Fruit fly (Drosophila melanogaster) whole organism, wandering third instar larva: ENCODE data around the gene Notum.
A peak's percentile ranks its signal among the peaks of the same experiment; 100 is the strongest.

Experiments used
- Abd-B ChIP-seq: fragments of >200 bp; optimal IDR thresholded peaks from 2 replicates; lab custom pipeline; 2017; ENCODE audit warnings: missing biosample characterization, missing genetic modification characterization
- CG9705 ChIP-seq: fragments of 200-800 bp; sonication (Bioruptor generic); optimal IDR thresholded peaks from 2 replicates; lab custom pipeline; 2018; ENCODE audit warnings: missing biosample characterization, mild to moderate bottlenecking, missing genetic modification characterization
- Dfd ChIP-seq: fragments of >200 bp; optimal IDR thresholded peaks from 2 replicates; lab custom pipeline; 2017; ENCODE audit warnings: missing biosample characterization, missing genetic modification characterization
- GATAd ChIP-seq: sonication (Bioruptor generic); optimal IDR thresholded peaks from 2 replicates; lab custom pipeline; 2016; ENCODE audit warnings: missing biosample characterization, missing genetic modification characterization
- HLH106 ChIP-seq: fragments of 200-800 bp; optimal IDR thresholded peaks from 3 replicates; lab custom pipeline; 2019; ENCODE audit warnings: missing biosample characterization, mild to moderate bottlenecking, missing genetic modification characterization, moderate library complexity
- Hnf4 ChIP-seq: fragments of 200-800 bp; sonication (Bioruptor generic); optimal IDR thresholded peaks from 2 replicates; lab custom pipeline; 2016; ENCODE audit warnings: missing biosample characterization, mild to moderate bottlenecking, missing genetic modification characterization
- Hr83 ChIP-seq: fragments of 200-300 bp; sonication (Bioruptor generic); optimal IDR thresholded peaks from 2 replicates; lab custom pipeline; 2016; ENCODE audit warnings: missing biosample characterization, mild to moderate bottlenecking, missing genetic modification characterization, moderate library complexity; ENCODE audit not compliant: poor library complexity, severe bottlenecking
- Jra ChIP-seq: sonication (Bioruptor generic); optimal IDR thresholded peaks from 2 replicates; lab custom pipeline; 2016; ENCODE audit warnings: missing biosample characterization, missing genetic modification characterization
- Myc ChIP-seq: fragments of >200 bp; optimal IDR thresholded peaks from 2 replicates; lab custom pipeline; 2017
- N ChIP-seq: fragments of >200 bp; optimal IDR thresholded peaks from 2 replicates; lab custom pipeline; 2018; ENCODE audit warnings: missing biosample characterization, missing external identifiers, missing genetic modification characterization
- OdsH ChIP-seq: fragments of 200-800 bp; sonication (Bioruptor generic); optimal IDR thresholded peaks from 2 replicates; lab custom pipeline; 2016; ENCODE audit warnings: missing biosample characterization, mild to moderate bottlenecking, missing genetic modification characterization
- Rel ChIP-seq, 2 experiments: fragments of 200-800 bp; sonication (Bioruptor generic) in 1 of 2; optimal IDR thresholded peaks; 2 replicates in 1 of 2; 3 replicates in 1 of 2; lab custom pipeline; 2016 to 2019; ENCODE audit warnings: mild to moderate bottlenecking in 2 of 2, missing biosample characterization in 2 of 2, missing genetic modification characterization in 2 of 2, moderate library complexity in 1 of 2
- Sp1 ChIP-seq: fragments of 200-800 bp; sonication (Bioruptor generic); optimal IDR thresholded peaks from 3 replicates; lab custom pipeline; 2019; ENCODE audit warnings: missing biosample characterization, mild to moderate bottlenecking, missing genetic modification characterization, moderate library complexity
- Vsx2 ChIP-seq: fragments of 200-300, 225-300 bp; sonication (Bioruptor generic); optimal IDR thresholded peaks from 2 replicates; lab custom pipeline; 2018; ENCODE audit warnings: missing biosample characterization, missing genetic modification characterization; ENCODE audit not compliant: partially characterized antibody
- br ChIP-seq: fragments of 200-800 bp; sonication (Bioruptor generic); optimal IDR thresholded peaks from 2 replicates; lab custom pipeline; 2016; ENCODE audit warnings: missing biosample characterization, missing genetic modification characterization
- brk ChIP-seq: fragments of 200-800 bp; sonication (Bioruptor generic); optimal IDR thresholded peaks from 2 replicates; lab custom pipeline; 2016; ENCODE audit warnings: missing biosample characterization, mild to moderate bottlenecking, missing genetic modification characterization
- dmrt93B ChIP-seq: fragments of 200-800 bp; sonication (Bioruptor generic); optimal IDR thresholded peaks from 2 replicates; lab custom pipeline; 2018; ENCODE audit warnings: missing biosample characterization, mild to moderate bottlenecking, missing genetic modification characterization
- ey ChIP-seq: fragments of 200-800 bp; sonication (Bioruptor generic); optimal IDR thresholded peaks from 2 replicates; lab custom pipeline; 2016; ENCODE audit warnings: missing biosample characterization, missing genetic modification characterization
- foxo ChIP-seq, 2 experiments: fragments of 200-800 bp; sonication (Bioruptor generic); optimal IDR thresholded peaks; 2 replicates in 1 of 2; 3 replicates in 1 of 2; lab custom pipeline; 2016 to 2017; ENCODE audit warnings: missing biosample characterization in 2 of 2, missing genetic modification characterization in 2 of 2
- fru ChIP-seq: fragments of 200-800 bp; sonication (Bioruptor generic); optimal IDR thresholded peaks from 3 replicates; lab custom pipeline; 2016; ENCODE audit warnings: missing biosample characterization, mild to moderate bottlenecking, missing genetic modification characterization
- h ChIP-seq: fragments of 200-800 bp; sonication (Bioruptor generic); optimal IDR thresholded peaks from 3 replicates; lab custom pipeline; 2016; ENCODE audit warnings: missing biosample characterization, mild to moderate bottlenecking, missing genetic modification characterization
- jim ChIP-seq: fragments of 175-275, 200-325 bp; sonication (Bioruptor generic); optimal IDR thresholded peaks from 2 replicates; lab custom pipeline; 2016; ENCODE audit warnings: missing biosample characterization, mild to moderate bottlenecking, missing genetic modification characterization
- lola ChIP-seq: fragments of >200 bp; optimal IDR thresholded peaks from 2 replicates; lab custom pipeline; 2017; ENCODE audit warnings: missing biosample characterization, missing genetic modification characterization
- psq ChIP-seq: fragments of 200-800 bp; sonication (Bioruptor generic); optimal IDR thresholded peaks from 3 replicates; lab custom pipeline; 2017; ENCODE audit warnings: missing biosample characterization, mild to moderate bottlenecking, missing genetic modification characterization, moderate library complexity
- rgr ChIP-seq: fragments of 200-800 bp; sonication (Bioruptor generic); optimal IDR thresholded peaks from 3 replicates; lab custom pipeline; 2016; ENCODE audit warnings: missing biosample characterization, mild to moderate bottlenecking, missing genetic modification characterization
- sage ChIP-seq: fragments of 200-800 bp; sonication (Bioruptor generic); optimal IDR thresholded peaks from 2 replicates; lab custom pipeline; 2016; ENCODE audit warnings: missing biosample characterization, mild to moderate bottlenecking, missing genetic modification characterization
- sv ChIP-seq: fragments of 200-800 bp; sonication (Bioruptor generic); optimal IDR thresholded peaks from 3 replicates; lab custom pipeline; 2016; ENCODE audit warnings: missing biosample characterization, missing genetic modification characterization
- tai ChIP-seq: sonication (Bioruptor generic); optimal IDR thresholded peaks from 2 replicates; lab custom pipeline; 2016; ENCODE audit warnings: missing biosample characterization, missing genetic modification characterization
- usp ChIP-seq: fragments of >200 bp; optimal IDR thresholded peaks from 2 replicates; lab custom pipeline; 2017; ENCODE audit warnings: missing biosample characterization, missing genetic modification characterization
- woc ChIP-seq: sonication (Bioruptor generic); optimal IDR thresholded peaks from 2 replicates; lab custom pipeline; 2016; ENCODE audit warnings: missing biosample characterization, mild to moderate bottlenecking, missing genetic modification characterization

Gene Notum

DNA sequence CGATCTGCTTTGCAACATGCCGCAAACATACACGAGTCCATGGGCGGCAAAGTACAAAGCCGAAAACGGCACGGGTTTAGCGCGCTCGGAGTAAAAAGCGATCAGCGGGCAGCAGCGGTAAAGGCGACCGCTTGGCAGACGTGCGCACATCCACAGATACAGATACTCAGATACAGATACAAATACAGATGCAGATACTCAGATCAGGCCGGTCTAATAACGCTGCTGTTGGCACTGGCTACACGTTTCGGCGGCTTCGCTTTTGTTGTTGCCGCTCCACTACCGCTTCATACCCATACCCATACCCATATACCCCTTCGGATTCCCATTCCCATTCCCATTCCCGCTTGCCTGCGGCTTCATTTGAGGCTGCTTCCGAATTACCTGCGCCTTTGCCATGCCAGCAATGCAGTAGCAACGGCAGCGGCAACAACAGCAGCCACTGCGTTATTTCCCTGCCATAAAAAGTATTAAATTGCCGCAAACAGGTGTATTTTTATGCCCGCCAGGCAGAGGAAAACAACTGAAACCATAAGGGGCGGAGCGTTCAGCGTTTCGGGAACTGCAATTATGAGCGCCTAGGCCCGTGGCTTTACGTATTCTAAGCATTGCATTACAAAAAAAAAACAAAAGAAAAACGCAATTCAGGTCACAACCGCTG lies 1.9 kb downstream of the Notum start:
- TF ChIP-seq h (GFP tag; lab: Kevin White, UChicago) (no peak), sage (GFP tag; lab: Kevin White, UChicago) (no peak), Sp1 (GFP tag; lab: Kevin White, UChicago) (no peak), dmrt93B (GFP tag; lab: Kevin White, UChicago) (no peak), N (GFP tag; lab: Kevin White, UChicago) (no peak), fru (GFP tag; lab: Kevin White, UChicago) (no peak), Vsx2 (GFP tag; lab: Kevin White, UChicago) (no peak), lola (GFP tag; lab: Kevin White, UChicago) (no peak), Abd-B (GFP tag; lab: Kevin White, UChicago) (no peak), psq (no peak), GATAd (GFP tag; lab: Kevin White, UChicago) (no peak)

dm6 chr3L:16026065-16026789 lies 2.9 kb downstream of the Notum start:
- TF ChIP-seq brk (GFP tag; lab: Kevin White, UChicago) (no peak), tai (GFP tag; lab: Kevin White, UChicago) (no peak), Dfd (GFP tag; lab: Kevin White, UChicago) (no peak), CG9705 (GFP tag; lab: Kevin White, UChicago) (peak; percentile 1), dmrt93B (GFP tag; lab: Kevin White, UChicago) (peak; percentile 32), HLH106 (tag; lab: Kevin White, UChicago) (peak; percentile 0), rgr (GFP tag; lab: Kevin White, UChicago) (peak; percentile 60), psq (peak; percentile 25), Hr83 (GFP tag; lab: Kevin White, UChicago) (peak; percentile 22), sv (GFP tag; lab: Kevin White, UChicago) (peak; percentile 15), Hnf4 (GFP tag; lab: Kevin White, UChicago) (peak; percentile 40), fru (GFP tag; lab: Kevin White, UChicago) (peak; percentile 23), lola (GFP tag; lab: Kevin White, UChicago) (no peak), br (peak; percentile 51), jim (GFP tag; lab: Kevin White, UChicago) (peak; percentile 29), foxo (GFP tag; optimal IDR thresholded peaks at IDR 0.05; lab: Kevin White, UChicago) (peak in 1 of 2 experiments; percentile 25), Abd-B (GFP tag; lab: Kevin White, UChicago) (no peak), Sp1 (GFP tag; lab: Kevin White, UChicago) (peak; percentile 33), h (GFP tag; lab: Kevin White, UChicago) (peak; percentile 51), OdsH (peak; percentile 39)
- TF ChIP-seq, all 38 proteins: peak for 15

- TF ChIP-seq Sp1 (GFP tag; lab: Kevin White, UChicago) = peak; percentile 49
- TF ChIP-seq h (GFP tag; lab: Kevin White, UChicago) = peak; percentile 54
- TF ChIP-seq br = peak; percentile 58
- no peak for TF ChIP-seq lola (GFP tag; lab: Kevin White, UChicago)
- no peak for TF ChIP-seq woc (GFP tag; lab: Kevin White, UChicago)
- peak; percentile 19 for TF ChIP-seq Hr83 (GFP tag; lab: Kevin White, UChicago)
- TF ChIP-seq usp (GFP tag; lab: Kevin White, UChicago) = no peak
- no peak for TF ChIP-seq Myc (lab: Kevin White, UChicago)
- TF ChIP-seq ey = peak; percentile 0
- peak; percentile 10 for TF ChIP-seq OdsH
- no peak for TF ChIP-seq Abd-B (GFP tag; lab: Kevin White, UChicago)
- peak; percentile 39 for TF ChIP-seq fru (GFP tag; lab: Kevin White, UChicago)
- peak; percentile 13 for TF ChIP-seq psq
- peak; percentile 13 for TF ChIP-seq dmrt93B (GFP tag; lab: Kevin White, UChicago)
- no peak for TF ChIP-seq N (GFP tag; lab: Kevin White, UChicago)
- no peak for TF ChIP-seq Jra
- no peak for TF ChIP-seq HLH106 (tag; lab: Kevin White, UChicago)
- TF ChIP-seq sv (GFP tag; lab: Kevin White, UChicago) = peak; percentile 1
- no peak for TF ChIP-seq tai (GFP tag; lab: Kevin White, UChicago)
- peak in 1 of 2 experiments; percentile 45 for TF ChIP-seq foxo (GFP tag; optimal IDR thresholded peaks at IDR 0.05; lab: Kevin White, UChicago)
- TF ChIP-seq rgr (GFP tag; lab: Kevin White, UChicago) = peak; percentile 24
- TF ChIP-seq Rel (GFP tag; optimal IDR thresholded peaks at IDR 0.05; lab: Kevin White, UChicago) = no peak
- no peak for TF ChIP-seq Rel (tag; optimal IDR thresholded peaks at IDR 0.05; lab: Kevin White, UChicago)
Observed at dm6 chr3L:16027163-16027633, 3.9 kb downstream of the Notum start.
